Worm (Caenorhabditis elegans) whole organism, L4/young adult: ENCODE results near the gene memo-1.

Experiments
- W03F9.2 ChIP-seq: fragments of 150-350 bp; optimal IDR thresholded peaks from 2 replicates; lab custom pipeline; 2014; ENCODE audit warnings: missing biosample characterization, missing genetic modification characterization
- dao-5 ChIP-seq: sonication (generic microtip); optimal IDR thresholded peaks from 2 replicates; lab custom pipeline; 2016; ENCODE audit warnings: missing genotype, missing genetic modification characterization, moderate library complexity, missing compliant biosample characterization
- him-1 ChIP-seq: sonication (generic microtip); optimal IDR thresholded peaks from 2 replicates; lab custom pipeline; 2016; ENCODE audit warnings: missing genotype, missing genetic modification reagents, missing genetic modification characterization, missing compliant biosample characterization

DNA sequence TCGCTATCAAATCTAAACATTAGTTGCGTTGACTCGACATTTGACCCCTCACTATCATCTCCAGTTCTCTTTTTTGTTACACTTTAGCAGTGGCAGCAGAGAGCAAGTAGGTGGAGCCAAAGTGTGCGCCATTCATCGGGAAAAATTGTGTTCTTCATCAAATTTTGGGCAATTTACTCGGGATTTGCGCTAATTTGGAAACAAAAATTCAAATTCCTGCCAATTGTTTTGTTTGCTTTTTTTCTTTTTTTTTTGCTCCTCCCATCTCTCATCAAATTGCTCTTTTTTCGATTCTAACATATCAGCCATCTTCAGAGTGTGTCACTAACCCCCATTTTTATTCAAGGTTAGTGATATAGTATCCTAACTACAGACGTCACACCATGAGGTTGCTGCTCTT is 20.1 kb downstream of the memo-1 start, which contains the start of gene mig-6:
- no peak for TF ChIP-seq him-1 (tag; lab: Kevin White, UChicago)
- no peak for TF ChIP-seq W03F9.2 (tag; lab: Kevin White, UChicago)
- no peak for TF ChIP-seq dao-5 (tag; lab: Kevin White, UChicago)
